Fruit fly (Drosophila melanogaster) whole organism, embryonic: ENCODE results near the gene CG32650.

Experiments
- BEAF-32 ChIP-seq: fragments of 200-800 bp; sonication (Bioruptor generic); optimal IDR thresholded peaks from 3 replicates; lab custom pipeline; 2017; ENCODE audit warnings: missing biosample characterization, missing genetic modification characterization, mild to moderate bottlenecking, moderate library complexity, missing genetic modification reagents
- CG10147 ChIP-seq: fragments of 200-800 bp; sonication (Bioruptor generic); optimal IDR thresholded peaks from 2 replicates; lab custom pipeline; 2019; ENCODE audit warnings: missing biosample characterization, mild to moderate bottlenecking, missing genetic modification characterization, moderate library complexity
- CG10274 ChIP-seq: fragments of 200-800 bp; sonication (Bioruptor generic); optimal IDR thresholded peaks from 3 replicates; lab custom pipeline; 2017; ENCODE audit warnings: missing biosample characterization, mild to moderate bottlenecking, missing genetic modification characterization
- CG10462 ChIP-seq: fragments of 200-800 bp; sonication (Bioruptor generic); optimal IDR thresholded peaks from 2 replicates; lab custom pipeline; 2016; ENCODE audit warnings: missing biosample characterization, missing genetic modification characterization
- CG11696 ChIP-seq: fragments of 200-800 bp; sonication (Bioruptor generic); IDR thresholded peaks from 2 replicates; pipeline ENCODE4 v1.3.6; 2022; ENCODE audit warnings: missing biosample characterization, missing genetic modification characterization
- CG12071 ChIP-seq: fragments of 200-800 bp; sonication (Bioruptor generic); optimal IDR thresholded peaks from 3 replicates; lab custom pipeline; 2018; ENCODE audit warnings: missing biosample characterization, mild to moderate bottlenecking, missing genetic modification characterization
- CG1233 ChIP-seq: fragments of 200-800 bp; sonication (Bioruptor generic); optimal IDR thresholded peaks from 4 replicates; lab custom pipeline; 2018; ENCODE audit warnings: missing biosample characterization, mild to moderate bottlenecking, missing genetic modification characterization
- CG12391 ChIP-seq: fragments of 200-800 bp; sonication (Bioruptor generic); optimal IDR thresholded peaks from 3 replicates; lab custom pipeline; 2018; ENCODE audit warnings: missing biosample characterization, mild to moderate bottlenecking, missing genetic modification characterization, moderate library complexity
- CG13123 ChIP-seq: fragments of 200-800 bp; sonication (Bioruptor generic); optimal IDR thresholded peaks from 2 replicates; lab custom pipeline; 2016; ENCODE audit warnings: missing biosample characterization, missing genetic modification characterization
- CG13424 ChIP-seq: fragments of 200-800 bp; sonication (Bioruptor generic); optimal IDR thresholded peaks from 2 replicates; lab custom pipeline; 2019; ENCODE audit warnings: missing biosample characterization, mild to moderate bottlenecking, missing genetic modification characterization, moderate library complexity
- CG15601 ChIP-seq: fragments of 200-800 bp; sonication (Bioruptor generic); optimal IDR thresholded peaks from 3 replicates; lab custom pipeline; 2019; ENCODE audit warnings: missing biosample characterization, mild to moderate bottlenecking, missing genetic modification characterization, moderate library complexity
- CG17359 ChIP-seq: fragments of 200-800 bp; sonication (Bioruptor generic); optimal IDR thresholded peaks from 3 replicates; lab custom pipeline; 2018; ENCODE audit warnings: missing biosample characterization, mild to moderate bottlenecking, missing genetic modification characterization, moderate library complexity
- CG31388 ChIP-seq: fragments of 200-800 bp; sonication (Bioruptor generic); optimal IDR thresholded peaks from 2 replicates; lab custom pipeline; 2016; ENCODE audit warnings: missing biosample characterization, missing genetic modification characterization
- CG31441 ChIP-seq: fragments of 200-800 bp; sonication (Bioruptor generic); IDR thresholded peaks from 2 replicates; pipeline ENCODE4 v1.3.6; 2022; ENCODE audit warnings: missing biosample characterization, missing genetic modification characterization
- CG32772 ChIP-seq: fragments of 200-800 bp; sonication (Bioruptor generic); IDR thresholded peaks from 2 replicates; pipeline ENCODE4 v1.3.6; 2022; ENCODE audit warnings: missing biosample characterization, missing genetic modification characterization
- CG3847 ChIP-seq: fragments of 200-800 bp; sonication (Bioruptor generic); IDR thresholded peaks from 2 replicates; pipeline ENCODE4 v1.3.6; 2022; ENCODE audit warnings: missing biosample characterization, missing genetic modification characterization
- CG7357 ChIP-seq: fragments of 200-800 bp; sonication (Bioruptor generic); IDR thresholded peaks from 3 replicates; pipeline ENCODE4 v1.3.6; 2022; ENCODE audit warnings: missing biosample characterization, missing genetic modification characterization
- CG7556 ChIP-seq: fragments of 200-800 bp; sonication (Bioruptor generic); optimal IDR thresholded peaks from 2 replicates; lab custom pipeline; 2017; ENCODE audit warnings: missing biosample characterization, mild to moderate bottlenecking, missing genetic modification characterization
- CG8924 ChIP-seq: fragments of 200-800 bp; optimal IDR thresholded peaks from 3 replicates; lab custom pipeline; 2019; ENCODE audit warnings: missing biosample characterization, mild to moderate bottlenecking, missing genetic modification characterization, moderate library complexity
- CG9797 ChIP-seq: fragments of 200-800 bp; sonication (Bioruptor generic); optimal IDR thresholded peaks from 3 replicates; lab custom pipeline; 2018; ENCODE audit warnings: missing biosample characterization, mild to moderate bottlenecking, missing genetic modification characterization
- CTCF ChIP-seq: fragments of 200-800 bp; sonication (Bioruptor generic); optimal IDR thresholded peaks from 2 replicates; lab custom pipeline; 2017; ENCODE audit warnings: missing biosample characterization, mild to moderate bottlenecking, missing genetic modification characterization, moderate library complexity
- CkIIα-i1 ChIP-seq: fragments of 200-800 bp; sonication (Bioruptor generic); IDR thresholded peaks from 2 replicates; pipeline ENCODE4 v1.3.6; 2022; ENCODE audit warnings: missing biosample characterization, missing genetic modification characterization
- Dfd ChIP-seq, 2 experiments: fragments of >200 bp; optimal IDR thresholded peaks; 2 replicates each; lab custom pipeline; 2017; ENCODE audit warnings: missing biosample characterization in 2 of 2, missing genetic modification characterization in 2 of 2
- Doc3 ChIP-seq: fragments of 200-800 bp; sonication (Bioruptor generic); IDR thresholded peaks from 3 replicates; pipeline ENCODE4 v1.3.6; 2022; ENCODE audit warnings: missing biosample characterization, missing genetic modification characterization; ENCODE audit not compliant: partially characterized antibody
- HLHmδ ChIP-seq: fragments of 200-800 bp; sonication (Bioruptor generic); optimal IDR thresholded peaks from 2 replicates; lab custom pipeline; 2018; ENCODE audit warnings: missing biosample characterization, mild to moderate bottlenecking, missing genetic modification characterization, moderate library complexity
- MBD-R2 ChIP-seq: fragments of 200-800 bp; sonication (Bioruptor generic); IDR thresholded peaks from 2 replicates; pipeline ENCODE4 v1.3.6; 2022; ENCODE audit warnings: missing biosample characterization, missing genetic modification characterization
- NK7.1 ChIP-seq: fragments of 200-800 bp; sonication (Bioruptor generic); optimal IDR thresholded peaks from 3 replicates; lab custom pipeline; 2016; ENCODE audit warnings: missing biosample characterization, missing genetic modification characterization
- Sry-δ ChIP-seq: fragments of 200-800 bp; sonication (Bioruptor generic); optimal IDR thresholded peaks from 2 replicates; lab custom pipeline; 2016; ENCODE audit warnings: missing biosample characterization, missing genetic modification characterization
- ac ChIP-seq: fragments of 200-800 bp; sonication (Bioruptor generic); optimal IDR thresholded peaks from 3 replicates; lab custom pipeline; 2017; ENCODE audit warnings: missing biosample characterization, mild to moderate bottlenecking, missing genetic modification characterization
- dan ChIP-seq: fragments of 200-800 bp; sonication (Bioruptor generic); IDR thresholded peaks from 2 replicates; pipeline ENCODE4 v1.3.6; 2022; ENCODE audit warnings: missing biosample characterization, missing genetic modification characterization
- esg ChIP-seq: fragments of 200-800 bp; sonication (Bioruptor generic); conservative IDR thresholded peaks from 2 replicates; pipeline ENCODE4 v1.3.6; 2022; ENCODE audit warnings: missing biosample characterization, missing genetic modification characterization
- ewg ChIP-seq: fragments of 200-800 bp; sonication (Bioruptor generic); optimal IDR thresholded peaks from 3 replicates; lab custom pipeline; 2017; ENCODE audit warnings: mild to moderate bottlenecking, missing biosample characterization, missing genetic modification reagents, missing genetic modification characterization
- gcm ChIP-seq: fragments of 200-800 bp; sonication (Bioruptor generic); optimal IDR thresholded peaks from 2 replicates; lab custom pipeline; 2019; ENCODE audit warnings: missing biosample characterization, mild to moderate bottlenecking, missing genetic modification characterization, moderate library complexity
- grn ChIP-seq: fragments of 200-800 bp; sonication (Bioruptor generic); optimal IDR thresholded peaks from 3 replicates; lab custom pipeline; 2017; ENCODE audit warnings: missing biosample characterization, missing genetic modification characterization
- insv ChIP-seq, 2 experiments: fragments of 200-800 bp; sonication (Bioruptor generic); optimal IDR thresholded peaks; 3 replicates each; lab custom pipeline; 2016 to 2018; ENCODE audit warnings: missing biosample characterization in 2 of 2, missing genetic modification characterization in 2 of 2
- knrl ChIP-seq: fragments of 200-800 bp; sonication (Bioruptor generic); IDR thresholded peaks from 3 replicates; pipeline ENCODE4 v1.3.6; 2022; ENCODE audit warnings: missing biosample characterization, missing genetic modification characterization; ENCODE audit not compliant: partially characterized antibody
- org-1 ChIP-seq: fragments of 200-800 bp; sonication (Bioruptor generic); optimal IDR thresholded peaks from 2 replicates; lab custom pipeline; 2017; ENCODE audit warnings: missing biosample characterization, missing genetic modification characterization
- prd ChIP-seq, 3 experiments: fragments of >200 bp in 2 of 3; fragments of 200-800 bp in 1 of 3; sonication (Bioruptor generic) in 1 of 3; optimal IDR thresholded peaks in 2 of 3; IDR thresholded peaks in 1 of 3; 2 replicates in 2 of 3; 3 replicates in 1 of 3; pipeline versions ENCODE4 v1.3.6 to Lab custom; 2017 to 2022; ENCODE audit warnings: missing biosample characterization in 1 of 3, missing genetic modification characterization in 1 of 3
- psq ChIP-seq: fragments of 200-800 bp; sonication (Bioruptor generic); optimal IDR thresholded peaks from 2 replicates; lab custom pipeline; 2017; ENCODE audit warnings: missing biosample characterization, missing genetic modification characterization
- ro ChIP-seq: fragments of 200-800 bp; sonication (Bioruptor generic); IDR thresholded peaks from 2 replicates; pipeline ENCODE4 v1.3.6; 2022; ENCODE audit warnings: missing biosample characterization, missing genetic modification characterization
- sc ChIP-seq, 3 experiments: fragments of >200 bp in 2 of 3; fragments of 200-800 bp in 1 of 3; sonication (Bioruptor generic) in 1 of 3; optimal IDR thresholded peaks; 2 replicates in 2 of 3; 3 replicates in 1 of 3; lab custom pipeline; 2017; ENCODE audit warnings: mild to moderate bottlenecking in 1 of 3, missing biosample characterization in 1 of 3, missing genetic modification characterization in 1 of 3, missing genetic modification reagents in 1 of 3
- sna ChIP-seq: fragments of 200-800 bp; sonication (Bioruptor generic); IDR thresholded peaks from 2 replicates; pipeline ENCODE4 v1.3.6; 2022; ENCODE audit warnings: missing biosample characterization, missing genetic modification characterization; ENCODE audit not compliant: partially characterized antibody
- tll ChIP-seq, 2 experiments: fragments of 200-800 bp in 1 of 2; fragments of >200 bp in 1 of 2; sonication (Bioruptor generic) in 1 of 2; optimal IDR thresholded peaks; 2 replicates each; lab custom pipeline; 2017 to 2019; ENCODE audit warnings: missing biosample characterization in 2 of 2, missing genetic modification characterization in 2 of 2, mild to moderate bottlenecking in 1 of 2, moderate library complexity in 1 of 2
- trem ChIP-seq: fragments of 200-800 bp; optimal IDR thresholded peaks from 3 replicates; lab custom pipeline; 2019; ENCODE audit warnings: missing biosample characterization, mild to moderate bottlenecking, missing genetic modification characterization, moderate library complexity
- twi ChIP-seq: fragments of 200-800 bp; optimal IDR thresholded peaks from 2 replicates; lab custom pipeline; 2019; ENCODE audit warnings: missing biosample characterization, mild to moderate bottlenecking, missing genetic modification characterization, moderate library complexity
- usp ChIP-seq: fragments of >200 bp; optimal IDR thresholded peaks from 2 replicates; lab custom pipeline; 2017; ENCODE audit warnings: missing biosample characterization, missing genetic modification characterization
- vfl ChIP-seq: fragments of 200-800 bp; sonication (Bioruptor generic); optimal IDR thresholded peaks from 2 replicates; lab custom pipeline; 2016; ENCODE audit warnings: missing biosample characterization, missing genetic modification characterization
- wor ChIP-seq: fragments of 200-800 bp; sonication (Bioruptor generic); IDR thresholded peaks from 2 replicates; pipeline ENCODE4 v1.3.6; 2022; ENCODE audit warnings: missing biosample characterization, missing genetic modification characterization

Gene CG32650

dm6 chrX:12909577-12910426 is 11.3 kb upstream of the CG32650 start, which contains the start of the genes Brms1 and CG4645 (continued):
- TF ChIP-seq vfl (GFP tag; lab: Kevin White, UChicago) (peak; percentile 45), tll (GFP tag; optimal IDR thresholded peaks at IDR 0.05; lab: Kevin White, UChicago) (peak in 1 of 2 experiments; percentile 19), CG11696 (GFP tag; lab: Robert Waterston, UW) (no peak), gcm (GFP tag; lab: Kevin White, UChicago) (no peak), trem (tag; lab: Kevin White, UChicago) (peak; percentile 13), CG10147 (GFP tag; lab: Kevin White, UChicago) (peak; percentile 16), ro (GFP tag; lab: Robert Waterston, UW) (no peak), CG32772 (GFP tag; lab: Robert Waterston, UW) (no peak), Doc3 (GFP tag; lab: Robert Waterston, UW) (no peak), dan (GFP tag; lab: Robert Waterston, UW) (no peak), Dfd (GFP tag; optimal IDR thresholded peaks at IDR 0.05; lab: Kevin White, UChicago) (no peak), CG15601 (tag; lab: Kevin White, UChicago) (peak; percentile 35), esg (GFP tag; lab: Robert Waterston, UW) (no peak), CG1233 (GFP tag; lab: Kevin White, UChicago) (peak; percentile 3), grn (GFP tag; lab: Kevin White, UChicago) (no peak), BEAF-32 (peak; percentile 61), CG17359 (peak; percentile 12), CG13424 (peak; percentile 61), CTCF (GFP tag; lab: Kevin White, UChicago) (no peak), MBD-R2 (peak; percentile 35), CG7357 (no peak), CG31441 (peak; percentile 56; the same call in 1 of the 2 replicates), knrl (GFP tag; lab: Robert Waterston, UW) (no peak), CG13123 (GFP tag; lab: Kevin White, UChicago) (peak; percentile 21), CG3847 (GFP tag; lab: Robert Waterston, UW) (peak; percentile 58), insv (GFP tag; optimal IDR thresholded peaks at IDR 0.05; lab: Kevin White, UChicago) (no peak), HLHmδ (GFP tag; lab: Kevin White, UChicago) (no peak), CG8924 (tag; lab: Kevin White, UChicago) (peak; percentile 41), CG31388 (no peak), sna (GFP tag; lab: Robert Waterston, UW) (0 out of 2 replicates have a peak, but pooled peaks have one; percentile 27), CG9797 (GFP tag; lab: Kevin White, UChicago) (peak; percentile 66), CG12391 (tag; lab: Kevin White, UChicago) (peak; percentile 69), prd (optimal IDR thresholded peaks at IDR 0.05; lab: Kevin White, UChicago) (no peak), prd (GFP tag; IDR thresholded peaks at IDR 0.05; lab: Robert Waterston, UW) (peak; percentile 50; the same call in 2 of the 3 replicates), CG10462 (peak; percentile 7), CG12071 (GFP tag; lab: Kevin White, UChicago) (no peak), NK7.1 (GFP tag; lab: Kevin White, UChicago) (no peak), CG7556 (GFP tag; lab: Kevin White, UChicago) (peak; percentile 63), ac (GFP tag; lab: Kevin White, UChicago) (no peak), usp (GFP tag; lab: Kevin White, UChicago) (no peak), twi (peak; percentile 32), ewg (peak; percentile 38), CkIIα-i1 (GFP tag; lab: Robert Waterston, UW) (no peak), wor (GFP tag; lab: Robert Waterston, UW) (no peak), CG10274 (GFP tag; lab: Kevin White, UChicago) (no peak), org-1 (GFP tag; lab: Kevin White, UChicago) (no peak), sc (optimal IDR thresholded peaks at IDR 0.05; lab: Kevin White, UChicago) (no peak), sc (GFP tag; optimal IDR thresholded peaks at IDR 0.05; lab: Kevin White, UChicago) (no peak), Sry-δ (GFP tag; lab: Kevin White, UChicago) (peak; percentile 60), psq (GFP tag; lab: Kevin White, UChicago) (no peak)
